Fruit fly (Drosophila melanogaster): ENCODE data around the gene CG42299.

DNA sequence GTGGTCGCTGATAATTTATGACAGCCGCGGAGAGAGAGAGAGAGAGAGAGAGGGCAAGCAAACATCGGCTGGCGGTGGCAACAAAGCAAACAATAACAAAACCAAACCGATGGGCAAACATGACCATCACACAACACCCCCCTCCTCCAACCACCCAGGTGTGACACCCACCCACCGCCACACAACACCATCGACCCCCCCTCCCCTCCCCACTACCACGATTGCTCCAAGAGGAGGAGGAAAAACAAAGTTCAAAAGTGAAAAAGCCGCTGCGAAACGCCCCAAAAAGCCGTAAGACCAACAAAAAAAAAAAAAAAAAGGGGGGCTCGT lies 44.1 kb upstream of the CG42299 start:
- TF ChIP-seq Sin3A (optimal IDR thresholded peaks at IDR 0.05) (no peak), psq (optimal IDR thresholded peaks at IDR 0.05) (no peak), insv (optimal IDR thresholded peaks at IDR 0.05) (no peak)

Data from Kc167 (cell line).